Fruit fly (Drosophila melanogaster) whole organism: ENCODE results near the gene CG11034.

ENCODE experiments used
- CG8478 ChIP-seq: fragments of >200 bp; optimal IDR thresholded peaks from 2 replicates; lab custom pipeline; 2018; ENCODE audit warnings: inconsistent platforms
- Dll ChIP-seq: fragments of >200 bp; optimal IDR thresholded peaks from 2 replicates; lab custom pipeline; 2017
- psq ChIP-seq: fragments of >200 bp; optimal IDR thresholded peaks from 2 replicates; lab custom pipeline; 2017
- usp ChIP-seq: fragments of >200 bp; optimal IDR thresholded peaks from 2 replicates; lab custom pipeline; 2017; ENCODE audit warnings: missing biosample characterization, missing genetic modification characterization, mixed read lengths

- no peak for TF ChIP-seq CG8478 (lab: Kevin White, UChicago)
- TF ChIP-seq usp = no peak
- peak; percentile 69 for TF ChIP-seq Dll (lab: Kevin White, UChicago)
- TF ChIP-seq psq (lab: Kevin White, UChicago) = no peak
Observed at dm6 chr2L:5805091-5805817, at the start of gene CG11034.
